Fruit fly (Drosophila melanogaster) whole organism, prepupa: ENCODE results near the gene IFT54.
A peak's percentile ranks its signal among the peaks of the same experiment; 100 is the strongest.

Experiments used
- CG10631 ChIP-seq: fragments of 200-800 bp; sonication (Bioruptor generic); optimal IDR thresholded peaks from 2 replicates; lab custom pipeline; 2016; ENCODE audit warnings: missing biosample characterization, missing genetic modification characterization
- CG11762 ChIP-seq: fragments of 200-800 bp; sonication (Bioruptor generic); optimal IDR thresholded peaks from 3 replicates; lab custom pipeline; 2016; ENCODE audit warnings: missing biosample characterization, missing genetic modification characterization; ENCODE audit not compliant: insufficient read depth
- CG11902 ChIP-seq: fragments of 200-800 bp; sonication (Bioruptor generic); optimal IDR thresholded peaks from 3 replicates; lab custom pipeline; 2016; ENCODE audit warnings: missing biosample characterization, missing genetic modification characterization
- CG15336 ChIP-seq: fragments of 200-800 bp; sonication (Bioruptor generic); IDR thresholded peaks from 2 replicates; pipeline ENCODE4 v1.3.6; 2022; ENCODE audit warnings: missing biosample characterization, missing genetic modification characterization
- CG16779 ChIP-seq: fragments of 200-800 bp; sonication (Bioruptor generic); optimal IDR thresholded peaks from 3 replicates; lab custom pipeline; 2017; ENCODE audit warnings: missing biosample characterization, mild to moderate bottlenecking, missing genetic modification characterization
- CG3032 ChIP-seq: fragments of 200-800 bp; optimal IDR thresholded peaks from 2 replicates; lab custom pipeline; 2019; ENCODE audit warnings: missing biosample characterization, mild to moderate bottlenecking, missing genetic modification characterization, moderate library complexity
- CG32006 ChIP-seq: fragments of 200-800 bp; sonication (Bioruptor generic); optimal IDR thresholded peaks from 3 replicates; lab custom pipeline; 2017; ENCODE audit warnings: missing biosample characterization, mild to moderate bottlenecking, missing genetic modification characterization
- CG34406 ChIP-seq: fragments of 200-800 bp; sonication (Bioruptor generic); optimal IDR thresholded peaks from 3 replicates; lab custom pipeline; 2016; ENCODE audit warnings: missing biosample characterization, missing genetic modification characterization
- CG3919 ChIP-seq: fragments of 200-800 bp; sonication (Bioruptor generic); optimal IDR thresholded peaks from 3 replicates; lab custom pipeline; 2016; ENCODE audit warnings: missing biosample characterization, missing genetic modification characterization
- CG4318 ChIP-seq: fragments of 200-800 bp; sonication (Bioruptor generic); optimal IDR thresholded peaks from 3 replicates; lab custom pipeline; 2017; ENCODE audit warnings: missing biosample characterization, mild to moderate bottlenecking, missing genetic modification characterization
- CG6163 ChIP-seq: fragments of 200-800 bp; sonication (Bioruptor generic); IDR thresholded peaks from 3 replicates; pipeline ENCODE4 v1.3.6; 2022; ENCODE audit warnings: missing biosample characterization, missing genetic modification characterization
- CG6276 ChIP-seq: fragments of 200-800 bp; sonication (Bioruptor generic); optimal IDR thresholded peaks from 2 replicates; lab custom pipeline; 2017; ENCODE audit warnings: missing biosample characterization, mild to moderate bottlenecking, missing genetic modification characterization
- CG6808 ChIP-seq: fragments of 200-800 bp; sonication (Bioruptor generic); optimal IDR thresholded peaks from 3 replicates; lab custom pipeline; 2017; ENCODE audit warnings: missing biosample characterization, missing genetic modification characterization, mild to moderate bottlenecking, moderate library complexity, missing genetic modification reagents
- CG6854 ChIP-seq: fragments of 200-800 bp; sonication (Bioruptor generic); optimal IDR thresholded peaks from 2 replicates; lab custom pipeline; 2017; ENCODE audit warnings: missing biosample characterization, mild to moderate bottlenecking, missing genetic modification characterization
- CG8119 ChIP-seq: fragments of 200-800 bp; sonication (Bioruptor generic); IDR thresholded peaks from 3 replicates; pipeline ENCODE4 v1.3.6; 2022; ENCODE audit warnings: missing biosample characterization, missing genetic modification characterization
- CG8632 ChIP-seq: fragments of 200-800 bp; sonication (Bioruptor generic); optimal IDR thresholded peaks from 3 replicates; lab custom pipeline; 2016; ENCODE audit warnings: missing biosample characterization, missing genetic modification characterization
- CG9139 ChIP-seq: fragments of 200-800 bp; sonication (Bioruptor generic); optimal IDR thresholded peaks from 3 replicates; lab custom pipeline; 2017; ENCODE audit warnings: missing biosample characterization, mild to moderate bottlenecking, missing genetic modification characterization
- Eip75B ChIP-seq: fragments of 200-800 bp; sonication (Bioruptor generic); optimal IDR thresholded peaks from 3 replicates; lab custom pipeline; 2016; ENCODE audit warnings: missing biosample characterization, missing genetic modification characterization
- Eip78C ChIP-seq: fragments of 200-800 bp; sonication (Bioruptor generic); peaks from one replicate; lab custom pipeline; 2016; ENCODE audit warnings: missing biosample characterization, missing genetic modification characterization
- Ets21C ChIP-seq: fragments of 200-800 bp; sonication (Bioruptor generic); optimal IDR thresholded peaks from 3 replicates; lab custom pipeline; 2016; ENCODE audit warnings: missing biosample characterization, missing genetic modification characterization
- Ets96B ChIP-seq: fragments of 200-800 bp; optimal IDR thresholded peaks from 2 replicates; lab custom pipeline; 2019; ENCODE audit warnings: missing biosample characterization, mild to moderate bottlenecking, missing genetic modification characterization, moderate library complexity
- Gug ChIP-seq: fragments of 200-800 bp; sonication (Bioruptor generic); IDR thresholded peaks from 2 replicates; pipeline ENCODE4 v1.3.6; 2022; ENCODE audit warnings: missing biosample characterization, missing genetic modification characterization
- Hr38 ChIP-seq: sonication (Bioruptor generic); optimal IDR thresholded peaks from 2 replicates; lab custom pipeline; 2016; ENCODE audit warnings: missing biosample characterization, missing genetic modification characterization
- Hr39 ChIP-seq: fragments of 200-800 bp; sonication (Bioruptor generic); optimal IDR thresholded peaks from 2 replicates; lab custom pipeline; 2016; ENCODE audit warnings: missing biosample characterization, missing genetic modification characterization
- Hr4 ChIP-seq: fragments of 200-800 bp; sonication (Bioruptor generic); optimal IDR thresholded peaks from 3 replicates; lab custom pipeline; 2016; ENCODE audit warnings: missing biosample characterization, missing genetic modification characterization
- Lpt ChIP-seq: fragments of 200-800 bp; sonication (Bioruptor generic); optimal IDR thresholded peaks from 3 replicates; lab custom pipeline; 2016; ENCODE audit warnings: missing biosample characterization, missing genetic modification characterization
- Met ChIP-seq: fragments of 200-800 bp; sonication (Bioruptor generic); optimal IDR thresholded peaks from 3 replicates; lab custom pipeline; 2016; ENCODE audit warnings: missing biosample characterization, missing genetic modification characterization
- OdsH ChIP-seq: fragments of 200-800 bp; sonication (Bioruptor generic); optimal IDR thresholded peaks from 3 replicates; lab custom pipeline; 2016; ENCODE audit warnings: missing biosample characterization, missing genetic modification characterization
- Smox ChIP-seq: fragments of 200-800 bp; sonication (Bioruptor generic); optimal IDR thresholded peaks from 3 replicates; lab custom pipeline; 2016; ENCODE audit warnings: missing biosample characterization, missing genetic modification characterization
- Sox102F ChIP-seq: fragments of 200-800 bp; sonication (Bioruptor generic); optimal IDR thresholded peaks from 2 replicates; lab custom pipeline; 2016; ENCODE audit warnings: missing biosample characterization, mild to moderate bottlenecking, missing genetic modification characterization
- achi ChIP-seq: fragments of 200-800 bp; sonication (Bioruptor generic); optimal IDR thresholded peaks from 3 replicates; lab custom pipeline; 2016; ENCODE audit warnings: missing biosample characterization, missing genetic modification characterization
- cyc ChIP-seq: fragments of 200-800 bp; sonication (Bioruptor generic); optimal IDR thresholded peaks from 3 replicates; lab custom pipeline; 2016; ENCODE audit warnings: missing biosample characterization, missing genetic modification characterization
- dac ChIP-seq: fragments of 200-800 bp; sonication (Bioruptor generic); optimal IDR thresholded peaks from 2 replicates; lab custom pipeline; 2017; ENCODE audit warnings: missing biosample characterization, mild to moderate bottlenecking, missing genetic modification characterization
- eg ChIP-seq: fragments of 200-800 bp; sonication (Bioruptor generic); IDR thresholded peaks from 3 replicates; pipeline ENCODE4 v1.3.6; 2022; ENCODE audit warnings: missing biosample characterization, missing genetic modification characterization
- esn ChIP-seq: fragments of 200-800 bp; sonication (Bioruptor generic); optimal IDR thresholded peaks from 2 replicates; lab custom pipeline; 2016; ENCODE audit warnings: missing biosample characterization, mild to moderate bottlenecking, missing genetic modification characterization, moderate library complexity
- net ChIP-seq: fragments of 200-800 bp; sonication (Bioruptor generic); optimal IDR thresholded peaks from 3 replicates; lab custom pipeline; 2016; ENCODE audit warnings: missing biosample characterization, missing genetic modification characterization
- pdm3 ChIP-seq: fragments of 200-800 bp; sonication (Bioruptor generic); optimal IDR thresholded peaks from 3 replicates; lab custom pipeline; 2016; ENCODE audit warnings: missing biosample characterization, missing genetic modification characterization
- salr ChIP-seq, 2 experiments: fragments of 200-800 bp; sonication (Bioruptor generic); optimal IDR thresholded peaks; 3 replicates each; lab custom pipeline; 2016 to 2018; ENCODE audit warnings: missing biosample characterization in 2 of 2, missing genetic modification characterization in 2 of 2, mild to moderate bottlenecking in 1 of 2
- ss ChIP-seq, 2 experiments: fragments of 200-800 bp; sonication (Bioruptor generic); optimal IDR thresholded peaks; 2 replicates in 1 of 2; 3 replicates in 1 of 2; lab custom pipeline; 2017 to 2018; ENCODE audit warnings: mild to moderate bottlenecking in 2 of 2, missing biosample characterization in 2 of 2, missing genetic modification characterization in 2 of 2, moderate library complexity in 1 of 2
- svp ChIP-seq: fragments of 200-800 bp; sonication (Bioruptor generic); peaks from one replicate; lab custom pipeline; 2016; ENCODE audit warnings: missing biosample characterization, missing genetic modification characterization
- topi ChIP-seq: fragments of 200-800 bp; sonication (Bioruptor generic); optimal IDR thresholded peaks from 3 replicates; lab custom pipeline; 2016; ENCODE audit warnings: missing biosample characterization, missing genetic modification characterization

Gene IFT54

DNA sequence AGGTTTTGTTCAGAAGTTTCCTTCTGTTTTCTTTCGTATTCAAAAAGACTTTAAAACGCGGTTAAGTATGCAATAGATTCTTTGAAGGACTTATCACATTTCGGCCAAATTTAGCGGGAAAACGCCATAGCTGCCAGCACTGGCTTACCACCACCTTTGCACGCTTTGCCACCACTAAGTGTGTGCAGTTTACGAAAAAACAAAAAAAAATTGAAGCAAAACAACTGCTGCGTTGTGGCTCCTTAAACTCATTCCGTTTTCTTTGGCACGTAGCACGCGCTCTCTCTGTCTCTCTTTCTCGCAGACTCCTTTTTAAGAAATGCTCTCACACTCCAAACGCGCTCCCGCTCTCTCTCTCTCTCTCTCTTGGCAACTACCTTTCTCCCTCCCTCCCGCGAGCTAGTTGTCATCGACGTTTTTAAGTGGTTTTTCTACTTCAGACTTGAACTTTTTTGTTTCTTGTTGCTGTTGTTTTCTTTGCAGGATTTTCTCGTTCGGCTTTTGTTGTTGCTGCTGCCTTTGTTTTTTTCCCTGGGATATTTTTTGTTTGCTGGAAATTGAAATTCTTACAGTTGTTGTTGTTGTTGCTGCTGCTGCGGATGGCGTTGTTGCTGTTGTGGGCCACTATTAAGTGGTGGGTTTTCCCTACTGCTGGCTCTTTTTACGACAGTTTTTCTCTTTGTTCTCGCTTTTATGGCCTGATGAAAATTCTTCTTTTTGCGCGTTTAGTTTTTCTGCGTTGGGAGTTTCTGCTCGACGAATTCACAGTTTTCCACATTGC is 23.5 kb upstream of the IFT54 start (continued):
- peak; percentile 56 for TF ChIP-seq CG4318 (GFP tag; lab: Kevin White, UChicago)
- peak; percentile 18 for TF ChIP-seq Eip75B (GFP tag; lab: Kevin White, UChicago)
- TF ChIP-seq Eip78C (GFP tag; lab: Kevin White, UChicago): peak; percentile 63
- TF ChIP-seq, all 60 proteins: peak for 27

DNA sequence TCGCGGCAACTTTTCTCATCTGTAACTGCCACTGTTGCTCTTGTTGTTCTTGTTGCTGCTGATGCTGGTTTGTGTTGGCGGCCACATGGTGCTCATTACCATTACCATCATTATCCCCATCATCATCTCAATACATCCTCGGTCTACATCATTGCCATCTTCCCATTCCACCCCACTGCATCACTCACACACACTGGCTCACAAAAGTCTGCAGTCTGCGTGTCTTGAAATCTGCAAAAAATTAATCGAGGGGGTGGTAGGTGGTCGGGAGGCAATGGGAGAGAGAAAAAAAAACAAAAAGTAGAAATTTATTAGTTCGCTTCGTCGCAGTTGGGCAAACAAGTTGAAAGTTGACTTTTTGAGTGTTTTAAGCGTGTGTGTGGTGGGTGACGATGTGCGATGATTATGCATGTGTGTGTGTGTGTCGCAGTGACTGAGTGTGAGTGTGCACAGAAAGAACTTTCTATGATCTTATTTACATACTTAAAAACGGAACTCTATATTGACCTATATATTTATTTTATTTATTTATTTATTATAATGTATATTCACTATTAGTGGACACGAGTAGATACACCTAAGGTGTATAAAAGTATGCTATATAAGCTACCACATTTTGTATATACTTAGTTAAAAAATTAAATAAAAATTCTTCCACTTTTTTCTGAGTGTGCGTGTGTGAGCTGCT is 22.8 kb upstream of the IFT54 start:
- TF ChIP-seq CG3919 (no peak), net (peak; percentile 22), CG9139 (GFP tag; lab: Kevin White, UChicago) (no peak), cyc (no peak), Smox (GFP tag; lab: Kevin White, UChicago) (peak; percentile 3), Hr4 (GFP tag; lab: Kevin White, UChicago) (peak; percentile 34), Gug (GFP tag; lab: Robert Waterston, UW) (peak; percentile 28; the same call in 1 of the 2 replicates), CG8632 (GFP tag; lab: Kevin White, UChicago) (peak; percentile 23), eg (GFP tag; lab: Robert Waterston, UW) (peak; percentile 65; the same call in 2 of the 3 replicates), CG4318 (GFP tag; lab: Kevin White, UChicago) (peak; percentile 73), CG15336 (peak; percentile 84), CG6808 (no peak), Hr39 (GFP tag; lab: Kevin White, UChicago) (no peak), achi (GFP tag; lab: Kevin White, UChicago) (peak; percentile 54), Eip78C (GFP tag; lab: Kevin White, UChicago) (peak; percentile 14), CG6163 (GFP tag; lab: Robert Waterston, UW) (peak; percentile 42; the same call in 1 of the 3 replicates), CG32006 (GFP tag; lab: Kevin White, UChicago) (peak; percentile 81), dac (GFP tag; lab: Kevin White, UChicago) (peak; percentile 8), Hr38 (GFP tag; lab: Kevin White, UChicago) (no peak), OdsH (GFP tag; lab: Kevin White, UChicago) (peak; percentile 45), CG10631 (GFP tag; lab: Kevin White, UChicago) (peak; percentile 28), CG8119 (GFP tag; lab: Robert Waterston, UW) (peak; percentile 86), Met (GFP tag; lab: Kevin White, UChicago) (peak; percentile 5), Eip75B (GFP tag; lab: Kevin White, UChicago) (no peak), CG3032 (tag; lab: Kevin White, UChicago) (peak; percentile 40), CG11902 (no peak), CG6276 (GFP tag; lab: Kevin White, UChicago) (peak; percentile 56)

- TF ChIP-seq CG16779: peak; percentile 23
- TF ChIP-seq CG3919: peak; percentile 49
- peak; percentile 22 for TF ChIP-seq CG11762
- peak; percentile 9 for TF ChIP-seq Met (GFP tag; lab: Kevin White, UChicago)
- peak; percentile 80 for TF ChIP-seq CG8119 (GFP tag; lab: Robert Waterston, UW)
- no peak for TF ChIP-seq Ets21C (GFP tag; lab: Kevin White, UChicago)
- TF ChIP-seq topi (GFP tag; lab: Kevin White, UChicago): peak; percentile 15
- TF ChIP-seq achi (GFP tag; lab: Kevin White, UChicago): peak; percentile 54
- TF ChIP-seq Hr38 (GFP tag; lab: Kevin White, UChicago): no peak
- peak; percentile 70 for TF ChIP-seq svp (GFP tag; lab: Kevin White, UChicago)
- TF ChIP-seq CG6854 (GFP tag; lab: Kevin White, UChicago): no peak
- peak; percentile 25 for TF ChIP-seq CG34406 (GFP tag; lab: Kevin White, UChicago)
- peak; percentile 29 for TF ChIP-seq Sox102F (GFP tag; lab: Kevin White, UChicago)
- peak; percentile 27 for TF ChIP-seq net
- TF ChIP-seq CG6276 (GFP tag; lab: Kevin White, UChicago): peak; percentile 85
- peak; percentile 62 for TF ChIP-seq Lpt (GFP tag; lab: Kevin White, UChicago)
- TF ChIP-seq salr (GFP tag; optimal IDR thresholded peaks at IDR 0.05; lab: Kevin White, UChicago): peak in 1 of 2 experiments; percentile 74
- TF ChIP-seq Ets96B: peak; percentile 8
- peak; percentile 66; the same call in 2 of the 3 replicates for TF ChIP-seq eg (GFP tag; lab: Robert Waterston, UW)
- TF ChIP-seq ss (GFP tag; optimal IDR thresholded peaks at IDR 0.05; lab: Kevin White, UChicago): no peak
- TF ChIP-seq OdsH (GFP tag; lab: Kevin White, UChicago): peak; percentile 71
- TF ChIP-seq Eip78C (GFP tag; lab: Kevin White, UChicago): peak; percentile 84
- TF ChIP-seq CG8632 (GFP tag; lab: Kevin White, UChicago): no peak
- TF ChIP-seq pdm3 (GFP tag; lab: Kevin White, UChicago): peak; percentile 52
- peak; percentile 30 for TF ChIP-seq esn (GFP tag; lab: Kevin White, UChicago)
- TF ChIP-seq Hr39 (GFP tag; lab: Kevin White, UChicago): peak; percentile 16
- peak; percentile 89 for TF ChIP-seq CG4318 (GFP tag; lab: Kevin White, UChicago)
- TF ChIP-seq CG15336: peak; percentile 64; the same call in 1 of the 2 replicates
- TF ChIP-seq CG6808: no peak
- peak; percentile 92 for TF ChIP-seq CG32006 (GFP tag; lab: Kevin White, UChicago)
- TF ChIP-seq dac (GFP tag; lab: Kevin White, UChicago): peak; percentile 77
- TF ChIP-seq Hr4 (GFP tag; lab: Kevin White, UChicago): peak; percentile 81
- TF ChIP-seq CG10631 (GFP tag; lab: Kevin White, UChicago): peak; percentile 53
These were observed 21.9 kb upstream of the IFT54 start for dm6 chr3R:14280324-14280723.
